Worm (Caenorhabditis elegans): ENCODE results near the gene rab-14.

Gene rab-14

ce11 chrX:15557849-15558248, 48.6 kb downstream of the rab-14 start, which contains the start of gene lron-3:
Gene lron-3, minus strand, starts transcription at chrX:15557949.
- TF ChIP-seq pes-1 (GFP tag; IDR thresholded peaks at IDR 0.05) (no peak), ama-1 (optimal IDR thresholded peaks at IDR 0.05) (no peak), scrt-1 (GFP tag; IDR thresholded peaks at IDR 0.05) (no peak), F13C5.2 (tag; optimal IDR thresholded peaks at IDR 0.05) (no peak), hmbx-1 (tag; optimal IDR thresholded peaks at IDR 0.05) (no peak), flt-1 (GFP tag; IDR thresholded peaks at IDR 0.05) (no peak), aly-1 (tag; optimal IDR thresholded peaks at IDR 0.05) (no peak), hmg-4 (GFP tag; optimal IDR thresholded peaks at IDR 0.05) (no peak), ets-7 (tag; optimal IDR thresholded peaks at IDR 0.05) (no peak), ceh-36 (tag; optimal IDR thresholded peaks at IDR 0.05) (no peak), tra-4 (tag; optimal IDR thresholded peaks at IDR 0.05) (no peak), hnd-1 (tag; optimal IDR thresholded peaks at IDR 0.05) (no peak), tbx-11 (GFP tag; IDR thresholded peaks at IDR 0.05) (no peak)

ce11 chrX:15555529-15555928, 50.9 kb downstream of the rab-14 start:
- TF ChIP-seq hnd-1 (tag; optimal IDR thresholded peaks at IDR 0.05), result no peak
- no peak for TF ChIP-seq hmbx-1 (tag; optimal IDR thresholded peaks at IDR 0.05)
- TF ChIP-seq sea-1 (GFP tag; conservative IDR thresholded peaks at IDR 0.05), result no peak
- TF ChIP-seq tra-4 (tag; optimal IDR thresholded peaks at IDR 0.05), result no peak
- no peak for TF ChIP-seq flt-1 (GFP tag; IDR thresholded peaks at IDR 0.05)
- TF ChIP-seq tbx-37 (GFP tag; conservative IDR thresholded peaks at IDR 0.05), result no peak
- TF ChIP-seq F13C5.2 (tag; optimal IDR thresholded peaks at IDR 0.05), result no peak
- TF ChIP-seq ceh-13 (GFP tag; optimal IDR thresholded peaks at IDR 0.05), result no peak
- TF ChIP-seq pes-1 (GFP tag; IDR thresholded peaks at IDR 0.05), result no peak
- TF ChIP-seq ama-1 (optimal IDR thresholded peaks at IDR 0.05), result no peak
- TF ChIP-seq ets-7 (tag; optimal IDR thresholded peaks at IDR 0.05), result no peak

ce11 chrX:15554910-15555309, 51.5 kb downstream of the rab-14 start:
- no peak for TF ChIP-seq sea-1 (GFP tag; conservative IDR thresholded peaks at IDR 0.05)
- TF ChIP-seq hnd-1 (tag; optimal IDR thresholded peaks at IDR 0.05), result no peak
- no peak for TF ChIP-seq hmbx-1 (tag; optimal IDR thresholded peaks at IDR 0.05)
- no peak for TF ChIP-seq F13C5.2 (tag; optimal IDR thresholded peaks at IDR 0.05)
- no peak for TF ChIP-seq ets-7 (tag; optimal IDR thresholded peaks at IDR 0.05)
- TF ChIP-seq ama-1 (optimal IDR thresholded peaks at IDR 0.05), result no peak
- no peak for TF ChIP-seq B0310.2 (tag; optimal IDR thresholded peaks at IDR 0.05)
- no peak for TF ChIP-seq tra-4 (tag; optimal IDR thresholded peaks at IDR 0.05)
- no peak for TF ChIP-seq aly-1 (tag; optimal IDR thresholded peaks at IDR 0.05)
- no peak for TF ChIP-seq pes-1 (GFP tag; IDR thresholded peaks at IDR 0.05)
- no peak for TF ChIP-seq scrt-1 (GFP tag; IDR thresholded peaks at IDR 0.05)
- TF ChIP-seq tbx-37 (GFP tag; conservative IDR thresholded peaks at IDR 0.05), result no peak
- no peak for TF ChIP-seq flt-1 (GFP tag; IDR thresholded peaks at IDR 0.05)

All from whole organism, early embryonic.